Fruit fly (Drosophila melanogaster) whole organism, prepupa: Measurements from ENCODE around the gene CG44000.
A peak's percentile ranks its signal among the peaks of the same experiment; 100 is the strongest.

Experiments
- Blimp-1 ChIP-seq: fragments of 200-800 bp; sonication (Bioruptor generic); optimal IDR thresholded peaks from 3 replicates; lab custom pipeline; 2017; ENCODE audit warnings: missing biosample characterization, missing genetic modification characterization, mild to moderate bottlenecking, moderate library complexity, missing genetic modification reagents
- CG10631 ChIP-seq: fragments of 200-800 bp; sonication (Bioruptor generic); optimal IDR thresholded peaks from 2 replicates; lab custom pipeline; 2016; ENCODE audit warnings: missing biosample characterization, missing genetic modification characterization
- CG10669 ChIP-seq: fragments of 200-800 bp; sonication (Bioruptor generic); optimal IDR thresholded peaks from 3 replicates; lab custom pipeline; 2018; ENCODE audit warnings: missing biosample characterization, mild to moderate bottlenecking, missing genetic modification characterization, moderate library complexity
- CG11294 ChIP-seq: fragments of 200-800 bp; sonication (Bioruptor generic); IDR thresholded peaks from 2 replicates; pipeline ENCODE4 v1.3.6; 2022; ENCODE audit warnings: missing biosample characterization, missing genetic modification characterization
- CG11762 ChIP-seq: fragments of 200-800 bp; sonication (Bioruptor generic); optimal IDR thresholded peaks from 3 replicates; lab custom pipeline; 2016; ENCODE audit warnings: missing biosample characterization, missing genetic modification characterization; ENCODE audit not compliant: insufficient read depth
- CG11902 ChIP-seq: fragments of 200-800 bp; sonication (Bioruptor generic); optimal IDR thresholded peaks from 3 replicates; lab custom pipeline; 2016; ENCODE audit warnings: missing biosample characterization, missing genetic modification characterization
- CG15336 ChIP-seq: fragments of 200-800 bp; sonication (Bioruptor generic); IDR thresholded peaks from 2 replicates; pipeline ENCODE4 v1.3.6; 2022; ENCODE audit warnings: missing biosample characterization, missing genetic modification characterization
- CG1621 ChIP-seq: fragments of 200-800 bp; sonication (Bioruptor generic); optimal IDR thresholded peaks from 3 replicates; lab custom pipeline; 2018; ENCODE audit warnings: missing biosample characterization, mild to moderate bottlenecking, missing genetic modification characterization
- CG3032 ChIP-seq: fragments of 200-800 bp; optimal IDR thresholded peaks from 2 replicates; lab custom pipeline; 2019; ENCODE audit warnings: missing biosample characterization, mild to moderate bottlenecking, missing genetic modification characterization, moderate library complexity
- CG31627 ChIP-seq: fragments of 200-800 bp; sonication (Bioruptor generic); optimal IDR thresholded peaks from 3 replicates; lab custom pipeline; 2016; ENCODE audit warnings: missing biosample characterization, missing genetic modification characterization
- CG32006 ChIP-seq: fragments of 200-800 bp; sonication (Bioruptor generic); optimal IDR thresholded peaks from 3 replicates; lab custom pipeline; 2017; ENCODE audit warnings: missing biosample characterization, mild to moderate bottlenecking, missing genetic modification characterization
- CG3919 ChIP-seq: fragments of 200-800 bp; sonication (Bioruptor generic); optimal IDR thresholded peaks from 3 replicates; lab custom pipeline; 2016; ENCODE audit warnings: missing biosample characterization, missing genetic modification characterization
- CG4318 ChIP-seq: fragments of 200-800 bp; sonication (Bioruptor generic); optimal IDR thresholded peaks from 3 replicates; lab custom pipeline; 2017; ENCODE audit warnings: missing biosample characterization, mild to moderate bottlenecking, missing genetic modification characterization
- CG6163 ChIP-seq: fragments of 200-800 bp; sonication (Bioruptor generic); IDR thresholded peaks from 3 replicates; pipeline ENCODE4 v1.3.6; 2022; ENCODE audit warnings: missing biosample characterization, missing genetic modification characterization
- CG6276 ChIP-seq: fragments of 200-800 bp; sonication (Bioruptor generic); optimal IDR thresholded peaks from 2 replicates; lab custom pipeline; 2017; ENCODE audit warnings: missing biosample characterization, mild to moderate bottlenecking, missing genetic modification characterization
- CG6808 ChIP-seq: fragments of 200-800 bp; sonication (Bioruptor generic); optimal IDR thresholded peaks from 3 replicates; lab custom pipeline; 2017; ENCODE audit warnings: missing biosample characterization, missing genetic modification characterization, mild to moderate bottlenecking, moderate library complexity, missing genetic modification reagents
- CG6854 ChIP-seq: fragments of 200-800 bp; sonication (Bioruptor generic); optimal IDR thresholded peaks from 2 replicates; lab custom pipeline; 2017; ENCODE audit warnings: missing biosample characterization, mild to moderate bottlenecking, missing genetic modification characterization
- CG7368 ChIP-seq: fragments of 200-800 bp; sonication (Bioruptor generic); optimal IDR thresholded peaks from 3 replicates; lab custom pipeline; 2016; ENCODE audit warnings: missing biosample characterization, missing genetic modification characterization
- CG8119 ChIP-seq: fragments of 200-800 bp; sonication (Bioruptor generic); IDR thresholded peaks from 3 replicates; pipeline ENCODE4 v1.3.6; 2022; ENCODE audit warnings: missing biosample characterization, missing genetic modification characterization
- CG8632 ChIP-seq: fragments of 200-800 bp; sonication (Bioruptor generic); optimal IDR thresholded peaks from 3 replicates; lab custom pipeline; 2016; ENCODE audit warnings: missing biosample characterization, missing genetic modification characterization
- CG9139 ChIP-seq: fragments of 200-800 bp; sonication (Bioruptor generic); optimal IDR thresholded peaks from 3 replicates; lab custom pipeline; 2017; ENCODE audit warnings: missing biosample characterization, mild to moderate bottlenecking, missing genetic modification characterization
- Eip75B ChIP-seq: fragments of 200-800 bp; sonication (Bioruptor generic); optimal IDR thresholded peaks from 3 replicates; lab custom pipeline; 2016; ENCODE audit warnings: missing biosample characterization, missing genetic modification characterization
- Eip78C ChIP-seq: fragments of 200-800 bp; sonication (Bioruptor generic); peaks from one replicate; lab custom pipeline; 2016; ENCODE audit warnings: missing biosample characterization, missing genetic modification characterization
- Eip93F ChIP-seq: fragments of 200-800 bp; sonication (Bioruptor generic); optimal IDR thresholded peaks from 2 replicates; lab custom pipeline; 2016; ENCODE audit warnings: missing biosample characterization, mild to moderate bottlenecking, missing genetic modification characterization
- Ets21C ChIP-seq: fragments of 200-800 bp; sonication (Bioruptor generic); optimal IDR thresholded peaks from 3 replicates; lab custom pipeline; 2016; ENCODE audit warnings: missing biosample characterization, missing genetic modification characterization
- Ets96B ChIP-seq: fragments of 200-800 bp; optimal IDR thresholded peaks from 2 replicates; lab custom pipeline; 2019; ENCODE audit warnings: missing biosample characterization, mild to moderate bottlenecking, missing genetic modification characterization, moderate library complexity
- Gug ChIP-seq: fragments of 200-800 bp; sonication (Bioruptor generic); IDR thresholded peaks from 2 replicates; pipeline ENCODE4 v1.3.6; 2022; ENCODE audit warnings: missing biosample characterization, missing genetic modification characterization
- Hr38 ChIP-seq: sonication (Bioruptor generic); optimal IDR thresholded peaks from 2 replicates; lab custom pipeline; 2016; ENCODE audit warnings: missing biosample characterization, missing genetic modification characterization
- Hr4 ChIP-seq: fragments of 200-800 bp; sonication (Bioruptor generic); optimal IDR thresholded peaks from 3 replicates; lab custom pipeline; 2016; ENCODE audit warnings: missing biosample characterization, missing genetic modification characterization
- Lpt ChIP-seq: fragments of 200-800 bp; sonication (Bioruptor generic); optimal IDR thresholded peaks from 3 replicates; lab custom pipeline; 2016; ENCODE audit warnings: missing biosample characterization, missing genetic modification characterization
- Met ChIP-seq: fragments of 200-800 bp; sonication (Bioruptor generic); optimal IDR thresholded peaks from 3 replicates; lab custom pipeline; 2016; ENCODE audit warnings: missing biosample characterization, missing genetic modification characterization
- OdsH ChIP-seq: fragments of 200-800 bp; sonication (Bioruptor generic); optimal IDR thresholded peaks from 3 replicates; lab custom pipeline; 2016; ENCODE audit warnings: missing biosample characterization, missing genetic modification characterization
- Sox102F ChIP-seq: fragments of 200-800 bp; sonication (Bioruptor generic); optimal IDR thresholded peaks from 2 replicates; lab custom pipeline; 2016; ENCODE audit warnings: missing biosample characterization, mild to moderate bottlenecking, missing genetic modification characterization
- Sox14 ChIP-seq: fragments of 200-800 bp; sonication (Bioruptor generic); optimal IDR thresholded peaks from 3 replicates; lab custom pipeline; 2016; ENCODE audit warnings: missing biosample characterization, missing genetic modification characterization
- Sox15 ChIP-seq: fragments of 200-800 bp; sonication (Bioruptor generic); optimal IDR thresholded peaks from 3 replicates; lab custom pipeline; 2016; ENCODE audit warnings: missing biosample characterization, missing genetic modification characterization
- achi ChIP-seq: fragments of 200-800 bp; sonication (Bioruptor generic); optimal IDR thresholded peaks from 3 replicates; lab custom pipeline; 2016; ENCODE audit warnings: missing biosample characterization, missing genetic modification characterization
- acj6 ChIP-seq: fragments of 200-800 bp; sonication (Bioruptor generic); optimal IDR thresholded peaks from 3 replicates; lab custom pipeline; 2016; ENCODE audit warnings: missing biosample characterization, missing genetic modification characterization
- cyc ChIP-seq: fragments of 200-800 bp; sonication (Bioruptor generic); optimal IDR thresholded peaks from 3 replicates; lab custom pipeline; 2016; ENCODE audit warnings: missing biosample characterization, missing genetic modification characterization
- dac ChIP-seq: fragments of 200-800 bp; sonication (Bioruptor generic); optimal IDR thresholded peaks from 2 replicates; lab custom pipeline; 2017; ENCODE audit warnings: missing biosample characterization, mild to moderate bottlenecking, missing genetic modification characterization
- dsx ChIP-seq: fragments of 200-800 bp; optimal IDR thresholded peaks from 3 replicates; lab custom pipeline; 2019; ENCODE audit warnings: missing biosample characterization, mild to moderate bottlenecking, missing genetic modification characterization, moderate library complexity; ENCODE audit not compliant: poor library complexity, severe bottlenecking
- eg ChIP-seq: fragments of 200-800 bp; sonication (Bioruptor generic); IDR thresholded peaks from 3 replicates; pipeline ENCODE4 v1.3.6; 2022; ENCODE audit warnings: missing biosample characterization, missing genetic modification characterization
- fd59A ChIP-seq: fragments of 200-800 bp; sonication (Bioruptor generic); optimal IDR thresholded peaks from 2 replicates; lab custom pipeline; 2017; ENCODE audit warnings: missing biosample characterization, mild to moderate bottlenecking, missing genetic modification characterization, missing genetic modification reagents
- fd85E ChIP-seq: fragments of 200-800 bp; sonication (Bioruptor generic); optimal IDR thresholded peaks from 3 replicates; lab custom pipeline; 2016; ENCODE audit warnings: missing biosample characterization, missing genetic modification characterization
- lz ChIP-seq: fragments of 200-800 bp; sonication (Bioruptor generic); optimal IDR thresholded peaks from 3 replicates; lab custom pipeline; 2016; ENCODE audit warnings: missing biosample characterization, missing genetic modification characterization
- net ChIP-seq: fragments of 200-800 bp; sonication (Bioruptor generic); optimal IDR thresholded peaks from 3 replicates; lab custom pipeline; 2016; ENCODE audit warnings: missing biosample characterization, missing genetic modification characterization
- pdm3 ChIP-seq: fragments of 200-800 bp; sonication (Bioruptor generic); optimal IDR thresholded peaks from 3 replicates; lab custom pipeline; 2016; ENCODE audit warnings: missing biosample characterization, missing genetic modification characterization
- salr ChIP-seq, 2 experiments: fragments of 200-800 bp; sonication (Bioruptor generic); optimal IDR thresholded peaks; 3 replicates each; lab custom pipeline; 2016 to 2018; ENCODE audit warnings: missing biosample characterization in 2 of 2, missing genetic modification characterization in 2 of 2, mild to moderate bottlenecking in 1 of 2
- spab ChIP-seq: fragments of 200-800 bp; sonication (Bioruptor generic); optimal IDR thresholded peaks from 2 replicates; lab custom pipeline; 2017; ENCODE audit warnings: missing biosample characterization, mild to moderate bottlenecking, missing genetic modification characterization, missing genetic modification reagents
- ss ChIP-seq, 2 experiments: fragments of 200-800 bp; sonication (Bioruptor generic); optimal IDR thresholded peaks; 2 replicates in 1 of 2; 3 replicates in 1 of 2; lab custom pipeline; 2017 to 2018; ENCODE audit warnings: mild to moderate bottlenecking in 2 of 2, missing biosample characterization in 2 of 2, missing genetic modification characterization in 2 of 2, moderate library complexity in 1 of 2
- svp ChIP-seq: fragments of 200-800 bp; sonication (Bioruptor generic); peaks from one replicate; lab custom pipeline; 2016; ENCODE audit warnings: missing biosample characterization, missing genetic modification characterization
- vri ChIP-seq: fragments of 200-800 bp; sonication (Bioruptor generic); optimal IDR thresholded peaks from 3 replicates; lab custom pipeline; 2016; ENCODE audit warnings: missing biosample characterization, mild to moderate bottlenecking, missing genetic modification characterization

CG44000 gene

dm6 chr2L:5080225-5080867, 37.3 kb downstream of the CG44000 start:
- TF ChIP-seq CG10631 (GFP tag; lab: Kevin White, UChicago) (peak; percentile 83), Eip93F (no peak), Eip78C (peak; percentile 93), CG11762 (GFP tag; lab: Kevin White, UChicago) (peak; percentile 70), CG6163 (GFP tag; lab: Robert Waterston, UW) (no peak; the same call in none of the 3 replicates), CG7368 (peak; percentile 44), dac (GFP tag; lab: Kevin White, UChicago) (peak; percentile 82), Eip75B (peak; percentile 56), spab (peak; percentile 80), CG15336 (GFP tag; lab: Robert Waterston, UW) (peak; percentile 95), Sox14 (GFP tag; lab: Kevin White, UChicago) (peak; percentile 49), eg (GFP tag; lab: Robert Waterston, UW) (peak; percentile 72; the same call in 1 of the 3 replicates), CG31627 (GFP tag; lab: Kevin White, UChicago) (no peak), Sox15 (GFP tag; lab: Kevin White, UChicago) (no peak), CG9139 (GFP tag; lab: Kevin White, UChicago) (peak; percentile 77), CG10669 (peak; percentile 80), Lpt (GFP tag; lab: Kevin White, UChicago) (peak; percentile 87), CG11294 (GFP tag; lab: Robert Waterston, UW) (peak; percentile 77), acj6 (peak; percentile 80), salr (GFP tag; optimal IDR thresholded peaks at IDR 0.05; lab: Kevin White, UChicago) (peak in 1 of 2 experiments; percentile 92), vri (GFP tag; lab: Kevin White, UChicago) (no peak), Hr4 (peak; percentile 85), fd59A (GFP tag; lab: Kevin White, UChicago) (peak; percentile 80), lz (GFP tag; lab: Kevin White, UChicago) (no peak), dsx (GFP tag; lab: Kevin White, UChicago) (peak; percentile 78), CG8119 (peak; percentile 96), CG3919 (GFP tag; lab: Kevin White, UChicago) (peak; percentile 81), Ets96B (peak; percentile 82), Met (no peak), CG32006 (peak; percentile 97), CG3032 (peak; percentile 84), CG6854 (GFP tag; lab: Kevin White, UChicago) (no peak), Ets21C (GFP tag; lab: Kevin White, UChicago) (no peak), achi (GFP tag; lab: Kevin White, UChicago) (peak; percentile 85), CG8632 (peak; percentile 64), pdm3 (no peak), CG6808 (GFP tag; lab: Kevin White, UChicago) (peak; percentile 82), svp (GFP tag; lab: Kevin White, UChicago) (no peak), Hr38 (GFP tag; lab: Kevin White, UChicago) (no peak), Blimp-1 (GFP tag; lab: Kevin White, UChicago) (no peak), OdsH (peak; percentile 83), Gug (GFP tag; lab: Robert Waterston, UW) (peak; percentile 85), net (peak; percentile 77), CG11902 (GFP tag; lab: Kevin White, UChicago) (no peak), CG1621 (tag; lab: Kevin White, UChicago) (peak; percentile 58), cyc (GFP tag; lab: Kevin White, UChicago) (no peak), Sox102F (GFP tag; lab: Kevin White, UChicago) (no peak), CG4318 (GFP tag; lab: Kevin White, UChicago) (peak; percentile 91), CG6276 (GFP tag; lab: Kevin White, UChicago) (peak; percentile 95), ss (GFP tag; optimal IDR thresholded peaks at IDR 0.05; lab: Kevin White, UChicago) (peak; percentile 87 to 90), fd85E (no peak)
